Worm (Caenorhabditis elegans): ENCODE measurements around the gene B0303.7.
A peak's percentile ranks its signal among the peaks of the same experiment; 100 is the strongest.

B0303.7 gene

DNA sequence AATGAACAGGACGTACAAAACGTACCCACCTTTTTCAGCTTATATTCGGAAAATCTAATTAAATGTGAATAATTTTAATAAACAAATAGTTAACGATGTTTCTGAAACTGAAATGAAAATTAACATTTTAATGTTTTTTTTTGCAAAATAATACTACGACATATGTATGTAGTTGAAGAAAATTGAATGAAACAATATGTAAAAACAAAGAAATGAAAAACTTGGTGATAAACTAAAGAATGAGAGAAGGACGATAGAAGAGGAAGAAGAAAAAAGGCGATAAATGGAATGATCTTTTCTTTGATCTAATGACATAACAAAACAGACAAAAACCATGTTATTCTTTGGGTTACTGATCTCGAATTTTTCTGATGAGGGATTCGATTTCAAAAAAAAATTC is 16.9 kb downstream of the B0303.7 start, which contains the start of gene B0303.11:
B0303.11 (minus strand) TSS at position 101 of the 400 bp plus-strand sequence.
- peak; percentile 18 for TF ChIP-seq aha-1 (tag)
- TF ChIP-seq skn-1 (tag; optimal IDR thresholded peaks at IDR 0.05) = no peak
- no peak for TF ChIP-seq attf-4 (tag; optimal IDR thresholded peaks at IDR 0.05)

DNA sequence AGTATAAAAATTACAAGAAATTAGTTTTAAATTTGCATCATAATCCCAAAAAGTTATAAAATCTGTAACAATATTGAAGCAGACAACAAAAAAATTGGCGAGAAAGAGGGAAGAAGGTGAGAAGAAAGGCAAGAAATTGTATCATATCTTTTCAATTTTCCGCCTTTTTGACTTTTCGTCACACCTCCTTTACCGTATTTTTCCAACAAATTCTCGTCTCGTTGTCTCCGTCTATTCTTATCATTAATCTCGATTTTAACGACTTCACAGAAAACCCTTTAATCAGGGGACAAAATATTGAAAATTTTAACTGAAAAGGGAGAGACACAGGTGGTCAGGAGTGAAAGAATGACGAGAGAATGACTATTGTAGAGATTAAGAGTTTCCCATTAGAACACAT is 19.5 kb downstream of the B0303.7 start:
- TF ChIP-seq pqm-1 (tag; optimal IDR thresholded peaks at IDR 0.05) (no peak), nhr-28 (tag; optimal IDR thresholded peaks at IDR 0.05) (peak; percentile 37), hlh-30 (tag; optimal IDR thresholded peaks at IDR 0.05; ENCODE audit: insufficient read depth) (peak; percentile 18), unc-39 (tag; optimal IDR thresholded peaks at IDR 0.05) (no peak), spr-3 (GFP tag; optimal IDR thresholded peaks at IDR 0.05) (no peak)

DNA sequence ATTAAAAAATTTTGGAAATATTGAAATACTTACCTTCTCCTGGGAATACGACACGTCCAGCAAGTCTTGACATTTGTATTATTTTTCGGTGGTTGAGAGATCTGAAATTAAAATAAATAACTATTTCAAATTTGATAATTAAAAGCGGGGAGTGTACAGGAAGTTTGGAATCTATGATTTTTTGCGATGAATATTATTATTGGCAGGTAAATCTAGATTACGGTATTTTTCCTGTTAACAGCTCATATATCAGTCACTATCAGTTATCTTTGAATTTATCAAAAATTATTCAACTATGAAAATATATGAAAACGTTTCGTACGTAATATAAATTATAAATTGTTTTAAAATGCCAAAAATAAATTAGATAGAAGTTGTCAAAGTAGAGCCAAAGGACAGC is 22.7 kb downstream of the B0303.7 start, which contains the start of gene B0303.14:
B0303.14 (minus strand) TSS at position 101 of the 400 bp plus-strand sequence.
- no peak for TF ChIP-seq jun-1 (tag; optimal IDR thresholded peaks at IDR 0.05)
- TF ChIP-seq T26A8.4 (GFP tag; IDR thresholded peaks at IDR 0.05) = no peak
- TF ChIP-seq attf-4 (tag; optimal IDR thresholded peaks at IDR 0.05) = no peak
- no peak for TF ChIP-seq fkh-10 (GFP tag; optimal IDR thresholded peaks at IDR 0.05)
- TF ChIP-seq unc-39 (tag; optimal IDR thresholded peaks at IDR 0.05) = no peak
- no peak for TF ChIP-seq R02D3.7 (tag; optimal IDR thresholded peaks at IDR 0.05)
- TF ChIP-seq madf-9 (GFP tag; conservative IDR thresholded peaks at IDR 0.05) = no peak
- no peak for TF ChIP-seq ama-1 (optimal IDR thresholded peaks at IDR 0.05)
- no peak for TF ChIP-seq D1046.2 (GFP tag; IDR thresholded peaks at IDR 0.05)
- TF ChIP-seq Y5F2A.4 (GFP tag; optimal IDR thresholded peaks at IDR 0.05) = no peak
- TF ChIP-seq F44E2.7 (GFP tag; IDR thresholded peaks at IDR 0.05) = no peak
- no peak for TF ChIP-seq saeg-2 (GFP tag; IDR thresholded peaks at IDR 0.05)
- no peak for TF ChIP-seq ctbp-1 (GFP tag; IDR thresholded peaks at IDR 0.05)
- TF ChIP-seq ZK546.5 (tag; optimal IDR thresholded peaks at IDR 0.05) = no peak
- TF ChIP-seq hlh-11 (tag; optimal IDR thresholded peaks at IDR 0.05) = no peak
- no peak for TF ChIP-seq ztf-7 (tag; optimal IDR thresholded peaks at IDR 0.05)
- TF ChIP-seq ceh-44 (GFP tag; IDR thresholded peaks at IDR 0.05) = no peak
- TF ChIP-seq php-3 (GFP tag; IDR thresholded peaks at IDR 0.05) = no peak
- TF ChIP-seq aly-2 (tag; optimal IDR thresholded peaks at IDR 0.05) = no peak
- TF ChIP-seq Y75B8A.6 (GFP tag; IDR thresholded peaks at IDR 0.05) = no peak

DNA sequence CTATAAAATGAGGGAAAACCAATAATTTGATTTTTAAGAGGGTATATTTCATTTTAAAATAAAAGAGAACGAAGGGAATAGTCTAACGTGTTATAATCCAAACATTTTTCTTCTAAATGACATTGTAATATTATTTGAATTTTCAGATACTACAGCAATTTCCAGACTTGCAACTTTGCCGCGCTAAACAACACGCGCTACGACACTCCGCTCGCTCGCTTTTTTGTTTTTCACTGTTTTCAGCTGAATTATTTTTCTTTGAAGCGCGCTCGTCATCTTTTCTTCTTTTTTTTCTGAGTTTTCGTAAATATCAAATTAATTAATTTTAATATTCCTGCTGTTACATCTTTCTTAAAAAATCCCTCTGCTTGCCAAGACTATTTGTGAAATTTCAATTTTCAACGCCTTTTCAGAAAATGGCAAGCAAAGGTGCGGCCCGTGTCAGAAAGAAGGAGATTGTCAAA is 23.8 kb downstream of the B0303.7 start, which contains the start of gene mrpl-11:
mrpl-11 (plus strand) TSS at position 414 of the 464 bp plus-strand sequence.
- peak; percentile 96 for TF ChIP-seq Y48G9A.11 (GFP tag; IDR thresholded peaks at IDR 0.05)
- TF ChIP-seq cey-2 (tag; optimal IDR thresholded peaks at IDR 0.05; ENCODE audit: borderline replicate concordance, insufficient read depth) = no peak
- no peak for TF ChIP-seq F44E2.7 (GFP tag; IDR thresholded peaks at IDR 0.05)
- no peak for TF ChIP-seq daf-16 (GFP tag; optimal IDR thresholded peaks at IDR 0.05)
- TF ChIP-seq daf-16 (tag; optimal IDR thresholded peaks at IDR 0.05) = peak; percentile 14
- peak; percentile 95 for TF ChIP-seq T20F7.1 (GFP tag; optimal IDR thresholded peaks at IDR 0.05)
- no peak for TF ChIP-seq nhr-76 (tag; optimal IDR thresholded peaks at IDR 0.05)
- peak; percentile 14 for TF ChIP-seq dve-1 (tag; optimal IDR thresholded peaks at IDR 0.05; ENCODE audit: insufficient read depth)
- no peak for TF ChIP-seq snpc-4 (tag; optimal IDR thresholded peaks at IDR 0.05)
- TF ChIP-seq dmd-8 (GFP tag; IDR thresholded peaks at IDR 0.05) = no peak
- no peak for TF ChIP-seq lin-13 (GFP tag; optimal IDR thresholded peaks at IDR 0.05)
- TF ChIP-seq hmg-1.1 (GFP tag; IDR thresholded peaks at IDR 0.05) = no peak
- TF ChIP-seq mes-2 (tag; optimal IDR thresholded peaks at IDR 0.05; ENCODE audit: poor library complexity, severe bottlenecking) = peak; percentile 44
- peak in 1 of 2 experiments; percentile 51 for TF ChIP-seq lsy-2 (tag; optimal IDR thresholded peaks at IDR 0.05)

Measured in whole organism, L4 larva.